Fruit fly (Drosophila melanogaster) whole organism, embryonic: ENCODE results near the gene Polr3G.
A peak's percentile ranks its signal among the peaks of the same experiment; 100 is the strongest.

Experiments
- Adf1 ChIP-seq: fragments of 200-800 bp; sonication (Bioruptor generic); IDR thresholded peaks from 2 replicates; pipeline ENCODE4 v1.3.6; 2022; ENCODE audit warnings: missing biosample characterization, missing genetic modification characterization
- Atf3 ChIP-seq: fragments of 200-800 bp; sonication (Bioruptor generic); optimal IDR thresholded peaks from 3 replicates; lab custom pipeline; 2016; ENCODE audit warnings: missing biosample characterization, missing genetic modification characterization
- Awh ChIP-seq: fragments of 200-800 bp; sonication (Bioruptor generic); IDR thresholded peaks from 2 replicates; pipeline ENCODE4, ENCODE4 v1.3.6; 2022; ENCODE audit warnings: missing biosample characterization, missing genetic modification characterization
- Blimp-1 ChIP-seq: fragments of 200-800 bp; sonication (Bioruptor generic); optimal IDR thresholded peaks from 3 replicates; lab custom pipeline; 2018; ENCODE audit warnings: missing biosample characterization, missing genetic modification characterization, mild to moderate bottlenecking, moderate library complexity, missing genetic modification reagents
- CG12155 ChIP-seq: fragments of 200-800 bp; sonication (Bioruptor generic); optimal IDR thresholded peaks from 3 replicates; lab custom pipeline; 2016; ENCODE audit warnings: missing biosample characterization, missing genetic modification characterization
- CG12659 ChIP-seq: fragments of 200-800 bp; sonication (Bioruptor generic); optimal IDR thresholded peaks from 3 replicates; lab custom pipeline; 2017; ENCODE audit warnings: mild to moderate bottlenecking, missing biosample characterization, missing genetic modification reagents, missing genetic modification characterization
- CG12769 ChIP-seq: fragments of 200-800 bp; sonication (Bioruptor generic); optimal IDR thresholded peaks from 2 replicates; lab custom pipeline; 2019; ENCODE audit warnings: missing biosample characterization, mild to moderate bottlenecking, missing genetic modification characterization, moderate library complexity
- CG13894 ChIP-seq: fragments of 200-800 bp; sonication (Bioruptor generic); optimal IDR thresholded peaks from 3 replicates; lab custom pipeline; 2018; ENCODE audit warnings: missing biosample characterization, mild to moderate bottlenecking, missing genetic modification characterization, moderate library complexity
- CG14014 ChIP-seq: fragments of 200-800 bp; sonication (Bioruptor generic); IDR thresholded peaks from 2 replicates; pipeline ENCODE4 v1.3.6; 2022; ENCODE audit warnings: missing biosample characterization, missing genetic modification characterization
- CG14667 ChIP-seq: fragments of 200-800 bp; sonication (Bioruptor generic); IDR thresholded peaks from 2 replicates; pipeline ENCODE4 v1.3.6; 2022; ENCODE audit warnings: missing biosample characterization, missing genetic modification characterization
- CG15514 ChIP-seq: fragments of 200-800 bp; sonication (Bioruptor generic); optimal IDR thresholded peaks from 3 replicates; lab custom pipeline; 2017; ENCODE audit warnings: missing biosample characterization, missing genetic modification characterization, mild to moderate bottlenecking, moderate library complexity, missing genetic modification reagents
- CG1603 ChIP-seq: fragments of 200-800 bp; sonication (Bioruptor generic); optimal IDR thresholded peaks from 2 replicates; lab custom pipeline; 2019; ENCODE audit warnings: missing biosample characterization, mild to moderate bottlenecking, missing genetic modification characterization, moderate library complexity
- CG1792 ChIP-seq: fragments of 200-800 bp; sonication (Bioruptor generic); optimal IDR thresholded peaks from 2 replicates; lab custom pipeline; 2016; ENCODE audit warnings: missing biosample characterization, missing genetic modification characterization
- CG31388 ChIP-seq: fragments of 200-800 bp; sonication (Bioruptor generic); optimal IDR thresholded peaks from 2 replicates; lab custom pipeline; 2016; ENCODE audit warnings: missing biosample characterization, missing genetic modification characterization
- CG32532 ChIP-seq: fragments of 200-800 bp; sonication (Bioruptor generic); IDR thresholded peaks from 2 replicates; pipeline ENCODE4 v1.3.6; 2022; ENCODE audit warnings: missing biosample characterization, missing genetic modification characterization
- CG3847 ChIP-seq: fragments of 200-800 bp; sonication (Bioruptor generic); IDR thresholded peaks from 2 replicates; pipeline ENCODE4 v1.3.6; 2022; ENCODE audit warnings: missing biosample characterization, missing genetic modification characterization
- CG9215 ChIP-seq: fragments of 200-800 bp; sonication (Bioruptor generic); IDR thresholded peaks from 2 replicates; pipeline ENCODE4 v1.3.6; 2022; ENCODE audit warnings: missing biosample characterization, missing genetic modification characterization
- D19A ChIP-seq: fragments of 200-800 bp; optimal IDR thresholded peaks from 3 replicates; lab custom pipeline; 2019; ENCODE audit warnings: missing biosample characterization, mild to moderate bottlenecking, missing genetic modification characterization, moderate library complexity
- Dref ChIP-seq: fragments of 200-800 bp; sonication (Bioruptor generic); IDR thresholded peaks from 2 replicates; pipeline ENCODE4 v1.3.6; 2022; ENCODE audit warnings: missing biosample characterization, missing genetic modification characterization
- Ets65A ChIP-seq: fragments of 200-800 bp; sonication (Bioruptor generic); peaks from one replicate; lab custom pipeline; 2016; ENCODE audit warnings: missing biosample characterization, missing genetic modification characterization
- H15 ChIP-seq: fragments of 200-800 bp; sonication (Bioruptor generic); IDR thresholded peaks from 3 replicates; pipeline ENCODE4 v1.3.6; 2022; ENCODE audit warnings: missing biosample characterization, missing genetic modification characterization
- Lhr ChIP-seq: fragments of 200-800 bp; sonication (Bioruptor generic); optimal IDR thresholded peaks from 3 replicates; lab custom pipeline; 2017; ENCODE audit warnings: mild to moderate bottlenecking, missing biosample characterization, missing genetic modification reagents, missing genetic modification characterization
- Med ChIP-seq: fragments of 200-800 bp; sonication (Bioruptor generic); peaks from one replicate; lab custom pipeline; 2016; ENCODE audit warnings: missing biosample characterization, missing genetic modification characterization, mild to moderate bottlenecking, inconsistent platforms, moderate library complexity
- Rfx ChIP-seq: fragments of 200-800 bp; sonication (Bioruptor generic); IDR thresholded peaks from 2 replicates; pipeline ENCODE4 v1.3.6; 2022; ENCODE audit warnings: missing biosample characterization, missing genetic modification characterization
- TFAM ChIP-seq: fragments of 200-800 bp; sonication (Bioruptor generic); optimal IDR thresholded peaks from 2 replicates; lab custom pipeline; 2017; ENCODE audit warnings: missing biosample characterization, missing genetic modification characterization, inconsistent platforms
- YL-1 ChIP-seq: fragments of 200-800 bp; sonication (Bioruptor generic); optimal IDR thresholded peaks from 3 replicates; lab custom pipeline; 2017; ENCODE audit warnings: missing biosample characterization, mild to moderate bottlenecking, missing genetic modification characterization
- abd-A ChIP-seq: fragments of 200-800 bp; sonication (Bioruptor generic); optimal IDR thresholded peaks from 3 replicates; lab custom pipeline; 2019; ENCODE audit warnings: missing biosample characterization, mild to moderate bottlenecking, missing genetic modification characterization, moderate library complexity
- cas ChIP-seq: fragments of 200-800 bp; sonication (Bioruptor generic); IDR thresholded peaks from 2 replicates; pipeline ENCODE4 v1.3.6; 2022; ENCODE audit warnings: missing biosample characterization, missing genetic modification characterization
- chinmo ChIP-seq: fragments of 200-800 bp; sonication (Bioruptor generic); IDR thresholded peaks from 4 replicates; pipeline ENCODE4 v1.3.6; 2022; ENCODE audit warnings: missing biosample characterization, missing genetic modification characterization; ENCODE audit not compliant: partially characterized antibody
- corto ChIP-seq: fragments of 200-800 bp; sonication (Bioruptor generic); optimal IDR thresholded peaks from 2 replicates; lab custom pipeline; 2016; ENCODE audit warnings: missing biosample characterization, mild to moderate bottlenecking, missing genetic modification characterization, moderate library complexity
- disco-r ChIP-seq: fragments of 200-800 bp; sonication (Bioruptor generic); optimal IDR thresholded peaks from 2 replicates; lab custom pipeline; 2016; ENCODE audit warnings: missing biosample characterization, missing genetic modification characterization
- gcm2 ChIP-seq: fragments of 200-800 bp; sonication (Bioruptor generic); optimal IDR thresholded peaks from 2 replicates; lab custom pipeline; 2016; ENCODE audit warnings: missing biosample characterization, missing genetic modification characterization
- gsb-n ChIP-seq: fragments of 200-800 bp; sonication (Bioruptor generic); optimal IDR thresholded peaks from 3 replicates; lab custom pipeline; 2018; ENCODE audit warnings: missing biosample characterization, mild to moderate bottlenecking, missing genetic modification characterization
- ken ChIP-seq: fragments of 200-800 bp; sonication (Bioruptor generic); IDR thresholded peaks from 3 replicates; pipeline ENCODE4 v1.3.6; 2022; ENCODE audit warnings: missing biosample characterization, missing genetic modification characterization
- peb ChIP-seq: fragments of 200-800 bp; sonication (Bioruptor generic); IDR thresholded peaks from 2 replicates; pipeline ENCODE4 v1.3.6; 2022; ENCODE audit warnings: missing biosample characterization, missing genetic modification characterization
- ranshi ChIP-seq: fragments of 200-800 bp; sonication (Bioruptor generic); IDR thresholded peaks from 2 replicates; pipeline ENCODE4 v1.3.6; 2022; ENCODE audit warnings: missing biosample characterization, missing genetic modification characterization
- ro ChIP-seq: fragments of 200-800 bp; sonication (Bioruptor generic); IDR thresholded peaks from 2 replicates; pipeline ENCODE4 v1.3.6; 2022; ENCODE audit warnings: missing biosample characterization, missing genetic modification characterization
- salm ChIP-seq: fragments of 200-800 bp; sonication (Bioruptor generic); optimal IDR thresholded peaks from 2 replicates; lab custom pipeline; 2018; ENCODE audit warnings: missing biosample characterization, mild to moderate bottlenecking, missing genetic modification characterization
- sc ChIP-seq, 3 experiments: fragments of >200 bp in 2 of 3; fragments of 200-800 bp in 1 of 3; sonication (Bioruptor generic) in 1 of 3; optimal IDR thresholded peaks; 2 replicates in 2 of 3; 3 replicates in 1 of 3; lab custom pipeline; 2017; ENCODE audit warnings: mild to moderate bottlenecking in 1 of 3, missing biosample characterization in 1 of 3, missing genetic modification characterization in 1 of 3, missing genetic modification reagents in 1 of 3
- sd ChIP-seq: fragments of 200-800 bp; sonication (Bioruptor generic); optimal IDR thresholded peaks from 3 replicates; lab custom pipeline; 2018; ENCODE audit warnings: missing biosample characterization, mild to moderate bottlenecking, missing genetic modification characterization, moderate library complexity
- sens-2 ChIP-seq: fragments of 200-800 bp; sonication (Bioruptor generic); IDR thresholded peaks from 2 replicates; pipeline ENCODE4 v1.3.6; 2022; ENCODE audit warnings: missing biosample characterization, missing genetic modification characterization
- so ChIP-seq: fragments of 200-800 bp; sonication (Bioruptor generic); IDR thresholded peaks from 3 replicates; pipeline ENCODE4 v1.3.6; 2022; ENCODE audit warnings: missing biosample characterization, missing genetic modification characterization
- unc-4 ChIP-seq: fragments of 200-800 bp; sonication (Bioruptor generic); IDR thresholded peaks from 2 replicates; pipeline ENCODE4 v1.3.6; 2022; ENCODE audit warnings: missing biosample characterization, missing genetic modification characterization; ENCODE audit not compliant: partially characterized antibody
- vvl ChIP-seq: fragments of 200-800 bp; sonication (Bioruptor generic); IDR thresholded peaks from 2 replicates; pipeline ENCODE4 v1.3.6; 2022; ENCODE audit warnings: missing biosample characterization, missing genetic modification characterization

The Polr3G gene

dm6 chr3L:17391132-17391531 is 35.8 kb downstream of the Polr3G start:
- no peak for TF ChIP-seq Lhr
- TF ChIP-seq vvl, result peak; percentile 67; the same call in 1 of the 2 replicates
- TF ChIP-seq sens-2 (GFP tag; lab: Robert Waterston, UW), result no peak
- TF ChIP-seq CG12155 (GFP tag; lab: Kevin White, UChicago), result no peak
- no peak for TF ChIP-seq unc-4 (GFP tag; lab: Robert Waterston, UW)
- no peak for TF ChIP-seq CG12659 (GFP tag; lab: Kevin White, UChicago)
- no peak for TF ChIP-seq ken (GFP tag; lab: Robert Waterston, UW)
- no peak for TF ChIP-seq CG9215 (GFP tag; lab: Robert Waterston, UW)
- no peak for TF ChIP-seq gsb-n (tag; lab: Kevin White, UChicago)
- no peak for TF ChIP-seq H15 (GFP tag; lab: Robert Waterston, UW)
- no peak for TF ChIP-seq Atf3
- TF ChIP-seq sd (tag; lab: Kevin White, UChicago), result peak; percentile 26
- TF ChIP-seq peb (GFP tag; lab: Robert Waterston, UW), result no peak
- TF ChIP-seq abd-A (tag; lab: Kevin White, UChicago), result peak; percentile 85
- TF ChIP-seq cas (GFP tag; lab: Robert Waterston, UW), result no peak
- peak; percentile 90; the same call in 2 of the 4 replicates for TF ChIP-seq chinmo (GFP tag; lab: Robert Waterston, UW)
- no peak for TF ChIP-seq CG14667
- TF ChIP-seq Dref (GFP tag; lab: Robert Waterston, UW), result no peak
- TF ChIP-seq corto, result no peak
- no peak for TF ChIP-seq disco-r (GFP tag; lab: Kevin White, UChicago)
- TF ChIP-seq CG13894 (tag; lab: Kevin White, UChicago), result peak; percentile 68
- TF ChIP-seq CG12769 (tag; lab: Kevin White, UChicago), result peak; percentile 65
- peak; percentile 13 for TF ChIP-seq Ets65A (GFP tag; lab: Kevin White, UChicago)
- no peak for TF ChIP-seq gcm2

- no peak for TF ChIP-seq D19A (tag; lab: Kevin White, UChicago)
- TF ChIP-seq cas (GFP tag; lab: Robert Waterston, UW), result no peak
- no peak for TF ChIP-seq so
- 0 out of 2 replicates have a peak, but pooled peaks have one; percentile 5 for TF ChIP-seq Rfx (GFP tag; lab: Robert Waterston, UW)
- 0 out of 4 replicates have a peak, but pooled peaks have one; percentile 31 for TF ChIP-seq chinmo (GFP tag; lab: Robert Waterston, UW)
- no peak for TF ChIP-seq TFAM
- TF ChIP-seq CG15514 (GFP tag; lab: Kevin White, UChicago), result no peak
- TF ChIP-seq Med, result peak; percentile 7
- no peak for TF ChIP-seq CG14014 (GFP tag; lab: Robert Waterston, UW)
- TF ChIP-seq ranshi (GFP tag; lab: Robert Waterston, UW), result no peak
- no peak for TF ChIP-seq ro (GFP tag; lab: Robert Waterston, UW)
- no peak for TF ChIP-seq salm (tag; lab: Kevin White, UChicago)
- TF ChIP-seq CG32532 (GFP tag; lab: Robert Waterston, UW), result 0 out of 2 replicates have a peak, but pooled peaks have one; percentile 15
- TF ChIP-seq CG1603 (tag; lab: Kevin White, UChicago), result no peak
- TF ChIP-seq YL-1 (GFP tag; lab: Kevin White, UChicago), result no peak
- 0 out of 2 replicates have a peak, but pooled peaks have one; percentile 7 for TF ChIP-seq Awh
- peak; percentile 30 for TF ChIP-seq Ets65A (GFP tag; lab: Kevin White, UChicago)
- TF ChIP-seq Blimp-1, result peak; percentile 78
- TF ChIP-seq CG1792 (GFP tag; lab: Kevin White, UChicago), result no peak
- no peak for TF ChIP-seq vvl
- TF ChIP-seq Adf1, result peak; percentile 82
- TF ChIP-seq CG31388 (GFP tag; lab: Kevin White, UChicago), result no peak
- TF ChIP-seq CG3847 (GFP tag; lab: Robert Waterston, UW), result no peak
- TF ChIP-seq sc (optimal IDR thresholded peaks at IDR 0.05; lab: Kevin White, UChicago), result no peak
- TF ChIP-seq sc (GFP tag; optimal IDR thresholded peaks at IDR 0.05; lab: Kevin White, UChicago), result no peak
Observed at dm6 chr3L:17388895-17389294, 38.0 kb downstream of the Polr3G start, which contains the start of gene CG13731. Gene CG13731 (minus strand): TSS chr3L:17388956.
